Comparison of ENCODE assay signal across 3 worm cellular contexts in genomic region chrX:7823108-7823704, ce11.
TF ChIP-seq lines count a peak whose summit lies in the region.

TSS of gene eef-1A.2 (plus strand) at chrX:7823654.

TF ChIP-seq in whole organism, L1 larva, 84 proteins besides CTCF, POLR2A, EP300 and RAD21 (continued from another document and continues in another):
- peak; percentile 83 for TF ChIP-seq unc-130 (tag; optimal IDR thresholded peaks at IDR 0.05; lab: Kevin White, UChicago)
- no peak for TF ChIP-seq hlh-4 (tag; optimal IDR thresholded peaks at IDR 0.05; lab: Kevin White, UChicago)
- TF ChIP-seq ets-5 (GFP tag; IDR thresholded peaks at IDR 0.05; lab: Robert Waterston, UW) = no peak
- TF ChIP-seq C34B4.2 (tag; optimal IDR thresholded peaks at IDR 0.05; lab: Kevin White, UChicago) = no peak
- peak; percentile 96 for TF ChIP-seq fos-1 (tag; optimal IDR thresholded peaks at IDR 0.05; lab: Kevin White, UChicago)
- peak; percentile 86 for TF ChIP-seq irx-1 (tag; optimal IDR thresholded peaks at IDR 0.05; lab: Kevin White, UChicago)
- peak; percentile 69 to 81 (median 71) for TF ChIP-seq dpl-1 (GFP tag; optimal IDR thresholded peaks at IDR 0.05; lab: Kevin White, UChicago)
- TF ChIP-seq sup-37 (GFP tag; optimal IDR thresholded peaks at IDR 0.05; lab: Kevin White, UChicago) = peak; percentile 76
- TF ChIP-seq hpl-2 (GFP tag; optimal IDR thresholded peaks at IDR 0.05; lab: Kevin White, UChicago) = peak; percentile 88
- TF ChIP-seq nhr-71 (tag; optimal IDR thresholded peaks at IDR 0.05; lab: Kevin White, UChicago) = peak; percentile 98
- peak; percentile 97 for TF ChIP-seq nhr-20 (tag; optimal IDR thresholded peaks at IDR 0.05; lab: Kevin White, UChicago)
- TF ChIP-seq C04F5.9 (tag; optimal IDR thresholded peaks at IDR 0.05; lab: Kevin White, UChicago) = peak; percentile 68
- TF ChIP-seq pag-3 (tag; optimal IDR thresholded peaks at IDR 0.05; lab: Kevin White, UChicago; ENCODE audit: borderline replicate concordance, insufficient read depth) = no peak
- TF ChIP-seq ceh-82 (tag; optimal IDR thresholded peaks at IDR 0.05; lab: Kevin White, UChicago) = peak; percentile 89 to 97 (median 96)
- peak; percentile 71 for TF ChIP-seq zag-1 (tag; optimal IDR thresholded peaks at IDR 0.05; lab: Kevin White, UChicago)
- TF ChIP-seq unc-98 (GFP tag; IDR thresholded peaks at IDR 0.05; lab: Robert Waterston, UW) = peak; percentile 61; the same call in 1 of the 2 replicates
- no peak for TF ChIP-seq efl-3 (GFP tag; optimal IDR thresholded peaks at IDR 0.05; lab: Kevin White, UChicago)
- TF ChIP-seq ceh-8 (GFP tag; optimal IDR thresholded peaks at IDR 0.05; lab: Kevin White, UChicago) = peak; percentile 92
- peak; percentile 53 for TF ChIP-seq vab-15 (tag; optimal IDR thresholded peaks at IDR 0.05; lab: Kevin White, UChicago)
- peak; percentile 91 for TF ChIP-seq grh-1 (GFP tag; IDR thresholded peaks at IDR 0.05; lab: Robert Waterston, UW)
- peak; percentile 81 for TF ChIP-seq nhr-84 (tag; optimal IDR thresholded peaks at IDR 0.05; lab: Kevin White, UChicago)
- TF ChIP-seq sptf-1 (tag; optimal IDR thresholded peaks at IDR 0.05; lab: Kevin White, UChicago) = no peak
- peak; percentile 97 for TF ChIP-seq dsc-1 (tag; optimal IDR thresholded peaks at IDR 0.05; lab: Kevin White, UChicago)
- TF ChIP-seq isw-1 (GFP tag; IDR thresholded peaks at IDR 0.05; lab: Robert Waterston, UW) = peak; percentile 95
- TF ChIP-seq lsy-2 (tag; optimal IDR thresholded peaks at IDR 0.05; lab: Kevin White, UChicago) = peak; percentile 89 to 96
- TF ChIP-seq alr-1 (tag; optimal IDR thresholded peaks at IDR 0.05; lab: Kevin White, UChicago; ENCODE audit: borderline replicate concordance) = no peak
- no peak for TF ChIP-seq unc-62 (GFP tag; optimal IDR thresholded peaks at IDR 0.05; lab: Kevin White, UChicago)
- no peak for TF ChIP-seq nhr-76 (tag; optimal IDR thresholded peaks at IDR 0.05; lab: Kevin White, UChicago)
- peak; percentile 97 for TF ChIP-seq jun-1 (tag; optimal IDR thresholded peaks at IDR 0.05; lab: Kevin White, UChicago)
- TF ChIP-seq sox-4 (tag; optimal IDR thresholded peaks at IDR 0.05; lab: Kevin White, UChicago) = peak; percentile 60
- TF ChIP-seq swsn-7 (tag; optimal IDR thresholded peaks at IDR 0.05; lab: Kevin White, UChicago) = peak; percentile 96
- peak; percentile 97 for TF ChIP-seq snu-23 (GFP tag; optimal IDR thresholded peaks at IDR 0.05; lab: Kevin White, UChicago)
- peak; percentile 76 for TF ChIP-seq aly-2 (tag; optimal IDR thresholded peaks at IDR 0.05; lab: Kevin White, UChicago)
- TF ChIP-seq nhr-28 (tag; optimal IDR thresholded peaks at IDR 0.05; lab: Kevin White, UChicago) = peak; percentile 67
- TF ChIP-seq skn-1 (tag; optimal IDR thresholded peaks at IDR 0.05; lab: Kevin White, UChicago) = peak; percentile 98
- TF ChIP-seq mab-9 (GFP tag; IDR thresholded peaks at IDR 0.05; lab: Robert Waterston, UW) = peak; percentile 78
- peak; percentile 93 for TF ChIP-seq nhr-90 (tag; optimal IDR thresholded peaks at IDR 0.05; lab: Kevin White, UChicago; ENCODE audit: poor library complexity)
- TF ChIP-seq tlp-1 (tag; optimal IDR thresholded peaks at IDR 0.05; lab: Kevin White, UChicago) = no peak
- TF ChIP-seq tbx-2 (tag; optimal IDR thresholded peaks at IDR 0.05; lab: Kevin White, UChicago) = peak; percentile 95
- peak; percentile 77 for TF ChIP-seq ceh-88 (GFP tag; IDR thresholded peaks at IDR 0.05; lab: Robert Waterston, UW)
- TF ChIP-seq pax-3 (tag; optimal IDR thresholded peaks at IDR 0.05; lab: Kevin White, UChicago) = peak; percentile 95
- peak; percentile 98 for TF ChIP-seq fkh-10 (GFP tag; optimal IDR thresholded peaks at IDR 0.05; lab: Kevin White, UChicago)
- TF ChIP-seq nhr-47 (tag; optimal IDR thresholded peaks at IDR 0.05; lab: Kevin White, UChicago) = peak; percentile 97

TF ChIP-seq in whole organism, L3 larva, 47 proteins besides CTCF, POLR2A, EP300 and RAD21 (continued from another document):
- peak; percentile 83 for TF ChIP-seq hmg-11 (tag; optimal IDR thresholded peaks at IDR 0.05; lab: Kevin White, UChicago)
- TF ChIP-seq ztf-11 (tag; optimal IDR thresholded peaks at IDR 0.05; lab: Kevin White, UChicago) = no peak
- no peak for TF ChIP-seq nhr-76 (tag; optimal IDR thresholded peaks at IDR 0.05; lab: Kevin White, UChicago)
- peak; percentile 98 for TF ChIP-seq nfya-1 (tag; optimal IDR thresholded peaks at IDR 0.05; lab: Kevin White, UChicago; ENCODE audit: insufficient read depth)
- TF ChIP-seq nhr-11 (tag; optimal IDR thresholded peaks at IDR 0.05; lab: Kevin White, UChicago) = peak; percentile 81
- peak; percentile 99 for TF ChIP-seq fkh-10 (GFP tag; optimal IDR thresholded peaks at IDR 0.05; lab: Kevin White, UChicago)
- peak; percentile 79 for TF ChIP-seq R02D3.7 (tag; optimal IDR thresholded peaks at IDR 0.05; lab: Kevin White, UChicago)
- TF ChIP-seq nhr-43 (tag; optimal IDR thresholded peaks at IDR 0.05; lab: Kevin White, UChicago; ENCODE audit: poor library complexity, severe bottlenecking) = peak; percentile 61
- TF ChIP-seq ceh-82 (tag; optimal IDR thresholded peaks at IDR 0.05; lab: Kevin White, UChicago) = peak; percentile 29
- peak; percentile 77 for TF ChIP-seq egl-27 (tag; optimal IDR thresholded peaks at IDR 0.05; lab: Kevin White, UChicago)
- TF ChIP-seq snpc-4 (tag; optimal IDR thresholded peaks at IDR 0.05; lab: Kevin White, UChicago) = peak; percentile 78
- peak; percentile 89 for TF ChIP-seq skn-1 (tag; optimal IDR thresholded peaks at IDR 0.05; lab: Kevin White, UChicago)
- TF ChIP-seq unc-62 (GFP tag; optimal IDR thresholded peaks at IDR 0.05; lab: Kevin White, UChicago) = peak; percentile 75
- TF ChIP-seq ztf-4 (tag; optimal IDR thresholded peaks at IDR 0.05; lab: Kevin White, UChicago) = peak; percentile 51
- peak; percentile 70 for TF ChIP-seq ama-1 (optimal IDR thresholded peaks at IDR 0.05; lab: Kevin White, UChicago)
- TF ChIP-seq mdl-1 (tag; optimal IDR thresholded peaks at IDR 0.05; lab: Kevin White, UChicago) = peak; percentile 95
- TF ChIP-seq lin-39 (tag; optimal IDR thresholded peaks at IDR 0.05; lab: Kevin White, UChicago) = peak; percentile 98
- peak in 1 of 2 experiments; percentile 18 for TF ChIP-seq eor-1 (tag; optimal IDR thresholded peaks at IDR 0.05; lab: Kevin White, UChicago)
- TF ChIP-seq jun-1 (tag; optimal IDR thresholded peaks at IDR 0.05; lab: Kevin White, UChicago) = peak; percentile 96
- peak; percentile 29 for TF ChIP-seq ceh-9 (tag; optimal IDR thresholded peaks at IDR 0.05; lab: Kevin White, UChicago)
- no peak for TF ChIP-seq nhr-67 (tag; optimal IDR thresholded peaks at IDR 0.05; lab: Kevin White, UChicago)
- TF ChIP-seq nhr-23 (tag; optimal IDR thresholded peaks at IDR 0.05; lab: Kevin White, UChicago) = peak; percentile 91
- peak; percentile 96 for TF ChIP-seq egl-5 (tag; optimal IDR thresholded peaks at IDR 0.05; lab: Kevin White, UChicago)
- TF ChIP-seq elt-1 (tag; optimal IDR thresholded peaks at IDR 0.05; lab: Kevin White, UChicago) = peak; percentile 52
- TF ChIP-seq elt-2 (tag; optimal IDR thresholded peaks at IDR 0.05; lab: Kevin White, UChicago) = peak; percentile 86
- TF ChIP-seq fos-1 (tag; optimal IDR thresholded peaks at IDR 0.05; lab: Kevin White, UChicago) = peak; percentile 35
- peak; percentile 12 for TF ChIP-seq ZK546.5 (tag; optimal IDR thresholded peaks at IDR 0.05; lab: Kevin White, UChicago)
- TF ChIP-seq lin-15B (tag; optimal IDR thresholded peaks at IDR 0.05; lab: Kevin White, UChicago) = peak; percentile 93
TF ChIP-seq in whole organism, L3 larva: peak in this region for 36.

TF ChIP-seq in whole organism, young adult, 124 proteins besides CTCF, POLR2A, EP300 and RAD21 (continued from another document and continues in another):
- TF ChIP-seq T26A5.8 (tag; optimal IDR thresholded peaks at IDR 0.05; lab: Kevin White, UChicago) (no peak), ccch-3 (GFP tag; optimal IDR thresholded peaks at IDR 0.05; lab: Kevin White, UChicago) (no peak), hmg-20 (GFP tag; IDR thresholded peaks at IDR 0.05; lab: Robert Waterston, UW) (no peak), nhr-80 (tag; optimal IDR thresholded peaks at IDR 0.05; lab: Kevin White, UChicago) (peak; percentile 97), snpc-3.4 (tag; optimal IDR thresholded peaks at IDR 0.05; lab: Kevin White, UChicago) (no peak), rcor-1 (GFP tag; IDR thresholded peaks at IDR 0.05; lab: Robert Waterston, UW) (peak; percentile 53; the same call in 1 of the 2 replicates), cebp-1 (GFP tag; IDR thresholded peaks at IDR 0.05; lab: Robert Waterston, UW) (peak; percentile 100), cebp-1 (tag; optimal IDR thresholded peaks at IDR 0.05; lab: Kevin White, UChicago) (peak; percentile 100), B0336.3 (GFP tag; IDR thresholded peaks at IDR 0.05; lab: Robert Waterston, UW) (peak; percentile 94), ztf-26 (tag; optimal IDR thresholded peaks at IDR 0.05; lab: Kevin White, UChicago) (peak; percentile 92), dpl-1 (GFP tag; optimal IDR thresholded peaks at IDR 0.05; lab: Kevin White, UChicago) (no peak), egl-18 (GFP tag; IDR thresholded peaks at IDR 0.05; lab: Robert Waterston, UW) (0 out of 2 replicates have a peak, but pooled peaks have one; percentile 24), lin-35 (GFP tag; optimal IDR thresholded peaks at IDR 0.05; lab: Kevin White, UChicago) (peak in 1 of 3 experiments; percentile 78), pbrm-1 (GFP tag; IDR thresholded peaks at IDR 0.05; lab: Robert Waterston, UW) (peak; percentile 88), ceh-27 (GFP tag; optimal IDR thresholded peaks at IDR 0.05; lab: Kevin White, UChicago) (peak; percentile 93), F23B12.7 (tag; optimal IDR thresholded peaks at IDR 0.05; lab: Kevin White, UChicago; ENCODE audit: insufficient read depth) (no peak), ets-4 (GFP tag; optimal IDR thresholded peaks at IDR 0.05; lab: Kevin White, UChicago) (peak; percentile 46), F57C9.4 (tag; optimal IDR thresholded peaks at IDR 0.05; lab: Kevin White, UChicago) (no peak), xnd-1 (tag; optimal IDR thresholded peaks at IDR 0.05; lab: Kevin White, UChicago) (no peak), dox-1 (GFP tag; IDR thresholded peaks at IDR 0.05; lab: Robert Waterston, UW) (peak; percentile 93), lsl-1 (GFP tag; optimal IDR thresholded peaks at IDR 0.05; lab: Kevin White, UChicago) (no peak), mcd-1 (GFP tag; IDR thresholded peaks at IDR 0.05; lab: Robert Waterston, UW) (peak; percentile 80), madf-6 (GFP tag; IDR thresholded peaks at IDR 0.05; lab: Robert Waterston, UW) (0 out of 2 replicates have a peak, but pooled peaks have one; percentile 18), ceh-58 (GFP tag; IDR thresholded peaks at IDR 0.05; lab: Robert Waterston, UW) (no peak), tbx-9 (tag; optimal IDR thresholded peaks at IDR 0.05; lab: Kevin White, UChicago; ENCODE audit: borderline replicate concordance) (no peak), Y53F4B.3 (GFP tag; IDR thresholded peaks at IDR 0.05; lab: Robert Waterston, UW) (no peak), nfya-1 (tag; optimal IDR thresholded peaks at IDR 0.05; lab: Kevin White, UChicago; ENCODE audit: borderline replicate concordance, insufficient read depth) (no peak), aptf-3 (GFP tag; IDR thresholded peaks at IDR 0.05; lab: Robert Waterston, UW) (no peak), F57A8.1 (GFP tag; optimal IDR thresholded peaks at IDR 0.05; lab: Kevin White, UChicago) (peak; percentile 15), Y67H2A.10 (GFP tag; conservative IDR thresholded peaks at IDR 0.05; lab: Robert Waterston, UW) (peak; percentile 80), B0035.1 (tag; optimal IDR thresholded peaks at IDR 0.05; lab: Kevin White, UChicago) (no peak), ztf-22 (GFP tag; optimal IDR thresholded peaks at IDR 0.05; lab: Kevin White, UChicago) (peak; percentile 88), unc-130 (GFP tag; optimal IDR thresholded peaks at IDR 0.05; lab: Kevin White, UChicago) (no peak), ztf-28 (GFP tag; IDR thresholded peaks at IDR 0.05; lab: Robert Waterston, UW) (0 out of 2 replicates have a peak, but pooled peaks have one; percentile 46), madf-10 (tag; optimal IDR thresholded peaks at IDR 0.05; lab: Kevin White, UChicago) (peak; percentile 66), madf-8 (GFP tag; conservative IDR thresholded peaks at IDR 0.05; lab: Robert Waterston, UW) (no peak), K11D2.4 (GFP tag; IDR thresholded peaks at IDR 0.05; lab: Robert Waterston, UW) (peak; percentile 88), rec-8 (tag; optimal IDR thresholded peaks at IDR 0.05; lab: Kevin White, UChicago) (no peak), attf-5 (GFP tag; optimal IDR thresholded peaks at IDR 0.05; lab: Kevin White, UChicago) (peak; percentile 98), C06A6.2 (GFP tag; conservative IDR thresholded peaks at IDR 0.05; lab: Robert Waterston, UW) (peak; percentile 85), Y56A3A.18 (GFP tag; IDR thresholded peaks at IDR 0.05; lab: Robert Waterston, UW) (peak; percentile 17; the same call in 1 of the 2 replicates), athp-1 (tag; optimal IDR thresholded peaks at IDR 0.05; lab: Kevin White, UChicago) (peak; percentile 82), egrh-3 (GFP tag; IDR thresholded peaks at IDR 0.05; lab: Robert Waterston, UW) (peak; percentile 72), ceh-100 (GFP tag; IDR thresholded peaks at IDR 0.05; lab: Robert Waterston, UW) (no peak), aptf-2 (GFP tag; conservative IDR thresholded peaks at IDR 0.05; lab: Robert Waterston, UW) (no peak), F37B4.10 (GFP tag; IDR thresholded peaks at IDR 0.05; lab: Robert Waterston, UW) (no peak), fkh-3 (tag; optimal IDR thresholded peaks at IDR 0.05; lab: Kevin White, UChicago) (no peak), cebp-2 (GFP tag; IDR thresholded peaks at IDR 0.05; lab: Robert Waterston, UW) (peak; percentile 96), attf-6 (GFP tag; IDR thresholded peaks at IDR 0.05; lab: Robert Waterston, UW) (no peak), sea-2 (GFP tag; IDR thresholded peaks at IDR 0.05; lab: Robert Waterston, UW) (no peak), nfya-2 (GFP tag; IDR thresholded peaks at IDR 0.05; lab: Robert Waterston, UW) (no peak), F10E7.11 (tag; optimal IDR thresholded peaks at IDR 0.05; lab: Kevin White, UChicago) (no peak), somi-1 (GFP tag; optimal IDR thresholded peaks at IDR 0.05; lab: Kevin White, UChicago) (peak; percentile 83), B0261.1 (tag; optimal IDR thresholded peaks at IDR 0.05; lab: Kevin White, UChicago) (peak; percentile 30), akir-1 (GFP tag; optimal IDR thresholded peaks at IDR 0.05; lab: Kevin White, UChicago) (peak; percentile 44), F52B5.7 (tag; optimal IDR thresholded peaks at IDR 0.05; lab: Kevin White, UChicago) (peak; percentile 64), him-1 (tag; optimal IDR thresholded peaks at IDR 0.05; lab: Kevin White, UChicago) (no peak), lir-1 (GFP tag; conservative IDR thresholded peaks at IDR 0.05; lab: Robert Waterston, UW) (peak; percentile 88), die-1 (tag; optimal IDR thresholded peaks at IDR 0.05; lab: Kevin White, UChicago) (peak; percentile 58), ztf-3 (GFP tag; optimal IDR thresholded peaks at IDR 0.05; lab: Kevin White, UChicago) (peak; percentile 30), ekl-4 (GFP tag; IDR thresholded peaks at IDR 0.05; lab: Robert Waterston, UW) (peak; percentile 81), nhr-120 (GFP tag; IDR thresholded peaks at IDR 0.05; lab: Robert Waterston, UW) (no peak), hmg-1.2 (GFP tag; IDR thresholded peaks at IDR 0.05; lab: Robert Waterston, UW) (peak; percentile 83), unc-62 (GFP tag; optimal IDR thresholded peaks at IDR 0.05; lab: Kevin White, UChicago) (peak; percentile 67), repo-1 (tag; optimal IDR thresholded peaks at IDR 0.05; lab: Kevin White, UChicago) (peak; percentile 80), hlh-26 (GFP tag; conservative IDR thresholded peaks at IDR 0.05; lab: Robert Waterston, UW) (no peak), hlh-12 (tag; optimal IDR thresholded peaks at IDR 0.05; lab: Kevin White, UChicago) (no peak), zfh-2 (GFP tag; conservative IDR thresholded peaks at IDR 0.05; lab: Robert Waterston, UW) (peak; percentile 98), sdz-38 (tag; optimal IDR thresholded peaks at IDR 0.05; lab: Kevin White, UChicago) (no peak), lin-40 (tag; optimal IDR thresholded peaks at IDR 0.05; lab: Kevin White, UChicago) (peak; percentile 93)
